Fruit fly (Drosophila melanogaster) whole organism, embryonic: ENCODE data around the gene Kal1.

ENCODE experiments used
- CG10274 ChIP-seq: fragments of 200-800 bp; sonication (Bioruptor generic); optimal IDR thresholded peaks from 3 replicates; lab custom pipeline; 2017; ENCODE audit warnings: missing biosample characterization, mild to moderate bottlenecking, missing genetic modification characterization
- CG11085 ChIP-seq: fragments of 200-800 bp; sonication (Bioruptor generic); IDR thresholded peaks from 2 replicates; pipeline ENCODE4 v1.3.6; 2022; ENCODE audit warnings: missing biosample characterization, missing genetic modification characterization
- CG11504 ChIP-seq: fragments of 200-800 bp; sonication (Bioruptor generic); optimal IDR thresholded peaks from 3 replicates; lab custom pipeline; 2019; ENCODE audit warnings: missing biosample characterization, mild to moderate bottlenecking, missing genetic modification characterization, moderate library complexity
- CG12942 ChIP-seq: fragments of 200-800 bp; sonication (Bioruptor generic); optimal IDR thresholded peaks from 3 replicates; lab custom pipeline; 2016; ENCODE audit warnings: missing biosample characterization, missing genetic modification characterization
- CG18262 ChIP-seq: fragments of 200-800 bp; optimal IDR thresholded peaks from 3 replicates; lab custom pipeline; 2019; ENCODE audit warnings: missing biosample characterization, mild to moderate bottlenecking, missing genetic modification characterization, moderate library complexity
- CG18476 ChIP-seq: fragments of 200-800 bp; sonication (Bioruptor generic); optimal IDR thresholded peaks from 2 replicates; lab custom pipeline; 2016; ENCODE audit warnings: missing biosample characterization, mild to moderate bottlenecking, missing genetic modification characterization
- CG2116 ChIP-seq: fragments of 200-800 bp; sonication (Bioruptor generic); optimal IDR thresholded peaks from 3 replicates; lab custom pipeline; 2018; ENCODE audit warnings: missing biosample characterization, mild to moderate bottlenecking, missing genetic modification characterization
- CG2202 ChIP-seq: fragments of 200-800 bp; sonication (Bioruptor generic); optimal IDR thresholded peaks from 2 replicates; lab custom pipeline; 2018; ENCODE audit warnings: missing biosample characterization, mild to moderate bottlenecking, missing genetic modification characterization
- CG31224 ChIP-seq: fragments of 200-800 bp; sonication (Bioruptor generic); IDR thresholded peaks from 2 replicates; pipeline ENCODE4 v1.3.6; 2022; ENCODE audit warnings: missing biosample characterization, missing genetic modification characterization
- CG3995 ChIP-seq: fragments of 200-800 bp; sonication (Bioruptor generic); optimal IDR thresholded peaks from 3 replicates; lab custom pipeline; 2016; ENCODE audit warnings: missing biosample characterization, missing genetic modification characterization
- CG4282 ChIP-seq: fragments of 200-800 bp; sonication (Bioruptor generic); optimal IDR thresholded peaks from 2 replicates; lab custom pipeline; 2016; ENCODE audit warnings: missing biosample characterization, missing genetic modification characterization
- CG6272 ChIP-seq: fragments of 200-800 bp; sonication (Bioruptor generic); IDR thresholded peaks from 2 replicates; pipeline ENCODE4 v1.3.6; 2022; ENCODE audit warnings: missing biosample characterization, missing genetic modification characterization
- CG9437 ChIP-seq: fragments of 200-800 bp; sonication (Bioruptor generic); optimal IDR thresholded peaks from 2 replicates; lab custom pipeline; 2018; ENCODE audit warnings: missing biosample characterization, mild to moderate bottlenecking, missing genetic modification characterization
- Camta ChIP-seq: fragments of 200-800 bp; sonication (Bioruptor generic); optimal IDR thresholded peaks from 2 replicates; lab custom pipeline; 2016; ENCODE audit warnings: missing biosample characterization, missing genetic modification characterization
- CoRest ChIP-seq: fragments of 200-800 bp; sonication (Bioruptor generic); optimal IDR thresholded peaks from 3 replicates; lab custom pipeline; 2018; ENCODE audit warnings: missing biosample characterization, mild to moderate bottlenecking, missing genetic modification characterization, moderate library complexity
- Dbx ChIP-seq: fragments of 200-800 bp; sonication (Bioruptor generic); IDR thresholded peaks from 3 replicates; pipeline ENCODE4 v1.3.6; 2022; ENCODE audit warnings: missing biosample characterization, missing genetic modification characterization
- Doc3 ChIP-seq: fragments of 200-800 bp; sonication (Bioruptor generic); IDR thresholded peaks from 3 replicates; pipeline ENCODE4 v1.3.6; 2022; ENCODE audit warnings: missing biosample characterization, missing genetic modification characterization; ENCODE audit not compliant: partially characterized antibody
- HHEX ChIP-seq: fragments of 200-800 bp; sonication (Bioruptor generic); optimal IDR thresholded peaks from 3 replicates; lab custom pipeline; 2017; ENCODE audit warnings: missing biosample characterization, mild to moderate bottlenecking, missing genetic modification characterization, missing genetic modification reagents
- Hmx ChIP-seq: fragments of 200-800 bp; sonication (Bioruptor generic); optimal IDR thresholded peaks from 2 replicates; lab custom pipeline; 2016; ENCODE audit warnings: missing biosample characterization, missing genetic modification characterization
- Hr51 ChIP-seq, 2 experiments: fragments of 200-800 bp; sonication (Bioruptor generic); optimal IDR thresholded peaks; 2 replicates in 1 of 2; 3 replicates in 1 of 2; lab custom pipeline; 2016 to 2018; ENCODE audit warnings: missing biosample characterization in 2 of 2, missing genetic modification characterization in 2 of 2, mild to moderate bottlenecking in 1 of 2, moderate library complexity in 1 of 2
- Lim3 ChIP-seq: fragments of 200-800 bp; sonication (Bioruptor generic); IDR thresholded peaks from 2 replicates; pipeline ENCODE4 v1.3.6; 2022; ENCODE audit warnings: missing biosample characterization, missing genetic modification characterization
- Oaz ChIP-seq: fragments of 200-800 bp; sonication (Bioruptor generic); IDR thresholded peaks from 2 replicates; pipeline ENCODE4 v1.3.6; 2022; ENCODE audit warnings: missing biosample characterization, missing genetic modification characterization
- Rx ChIP-seq: fragments of 200-800 bp; sonication (Bioruptor generic); IDR thresholded peaks from 2 replicates; pipeline ENCODE4 v1.3.6; 2022; ENCODE audit warnings: missing biosample characterization, missing genetic modification characterization
- Sin3A ChIP-seq: fragments of >200 bp; optimal IDR thresholded peaks from 2 replicates; lab custom pipeline; 2018
- Tbp ChIP-seq: fragments of >200 bp; optimal IDR thresholded peaks from 2 replicates; lab custom pipeline; 2018; ENCODE audit warnings: missing biosample characterization, missing genetic modification characterization
- ase ChIP-seq: fragments of 200-800 bp; sonication (Bioruptor generic); IDR thresholded peaks from 3 replicates; pipeline ENCODE4 v1.3.6; 2022; ENCODE audit warnings: missing biosample characterization, missing genetic modification characterization
- ash1 ChIP-seq: fragments of 200-800 bp; sonication (Bioruptor generic); optimal IDR thresholded peaks from 2 replicates; lab custom pipeline; 2018; ENCODE audit warnings: missing biosample characterization, mild to moderate bottlenecking, missing genetic modification characterization
- bcd ChIP-seq: fragments of 200-800 bp; sonication (Bioruptor generic); optimal IDR thresholded peaks from 2 replicates; lab custom pipeline; 2017; ENCODE audit warnings: missing biosample characterization, mild to moderate bottlenecking, missing genetic modification characterization
- caup ChIP-seq: fragments of 200-800 bp; sonication (Bioruptor generic); optimal IDR thresholded peaks from 3 replicates; lab custom pipeline; 2017; ENCODE audit warnings: missing biosample characterization, mild to moderate bottlenecking, missing genetic modification characterization, moderate library complexity; ENCODE audit not compliant: severe bottlenecking
- chif ChIP-seq, 2 experiments: fragments of 200-800 bp; sonication (Bioruptor generic); optimal IDR thresholded peaks; 3 replicates each; lab custom pipeline; 2016; ENCODE audit warnings: missing biosample characterization in 2 of 2, missing genetic modification characterization in 2 of 2
- crp ChIP-seq, 2 experiments: fragments of 200-800 bp; sonication (Bioruptor generic); optimal IDR thresholded peaks; 2 replicates in 1 of 2; 3 replicates in 1 of 2; lab custom pipeline; 2017; ENCODE audit warnings: missing biosample characterization in 2 of 2, missing genetic modification characterization in 2 of 2, mild to moderate bottlenecking in 1 of 2, moderate library complexity in 1 of 2
- dm ChIP-seq: fragments of 200-800 bp; sonication (Bioruptor generic); optimal IDR thresholded peaks from 3 replicates; lab custom pipeline; 2016; ENCODE audit warnings: missing biosample characterization, missing genetic modification characterization
- esg ChIP-seq: fragments of 200-800 bp; sonication (Bioruptor generic); conservative IDR thresholded peaks from 2 replicates; pipeline ENCODE4 v1.3.6; 2022; ENCODE audit warnings: missing biosample characterization, missing genetic modification characterization
- eve ChIP-seq, 2 experiments: fragments of >200 bp; optimal IDR thresholded peaks; 2 replicates each; lab custom pipeline; 2017; ENCODE audit warnings: missing biosample characterization in 2 of 2, missing genetic modification characterization in 2 of 2
- exex ChIP-seq: fragments of 200-800 bp; sonication (Bioruptor generic); optimal IDR thresholded peaks from 4 replicates; lab custom pipeline; 2018; ENCODE audit warnings: missing biosample characterization, mild to moderate bottlenecking, missing genetic modification characterization, moderate library complexity
- h ChIP-seq: fragments of >200 bp; optimal IDR thresholded peaks from 2 replicates; lab custom pipeline; 2017
- hbn ChIP-seq: fragments of 200-800 bp; sonication (Bioruptor generic); IDR thresholded peaks from 2 replicates; pipeline ENCODE4 v1.3.6; 2022; ENCODE audit warnings: missing biosample characterization, missing genetic modification characterization; ENCODE audit not compliant: partially characterized antibody
- her ChIP-seq: fragments of 200-800 bp; sonication (Bioruptor generic); optimal IDR thresholded peaks from 2 replicates; lab custom pipeline; 2016; ENCODE audit warnings: missing biosample characterization, missing genetic modification characterization
- insv ChIP-seq, 2 experiments: fragments of 200-800 bp; sonication (Bioruptor generic); optimal IDR thresholded peaks; 3 replicates each; lab custom pipeline; 2016 to 2018; ENCODE audit warnings: missing biosample characterization in 2 of 2, missing genetic modification characterization in 2 of 2
- jigr1 ChIP-seq: fragments of 200-800 bp; sonication (Bioruptor generic); IDR thresholded peaks from 3 replicates; pipeline ENCODE4 v1.3.6; 2022; ENCODE audit warnings: missing biosample characterization, missing genetic modification characterization
- knrl ChIP-seq: fragments of 200-800 bp; sonication (Bioruptor generic); IDR thresholded peaks from 3 replicates; pipeline ENCODE4 v1.3.6; 2022; ENCODE audit warnings: missing biosample characterization, missing genetic modification characterization; ENCODE audit not compliant: partially characterized antibody
- mam ChIP-seq: fragments of 200-800 bp; sonication (Bioruptor generic); optimal IDR thresholded peaks from 3 replicates; lab custom pipeline; 2016; ENCODE audit warnings: missing biosample characterization, missing genetic modification characterization
- otp ChIP-seq: fragments of 200-800 bp; sonication (Bioruptor generic); IDR thresholded peaks from 3 replicates; pipeline ENCODE4, ENCODE4 v1.3.6; 2022; ENCODE audit warnings: missing biosample characterization, missing genetic modification characterization
- pnt ChIP-seq: fragments of 200-800 bp; sonication (Bioruptor generic); optimal IDR thresholded peaks from 3 replicates; lab custom pipeline; 2016; ENCODE audit warnings: missing biosample characterization, missing genetic modification characterization
- repo ChIP-seq: fragments of 200-800 bp; sonication (Bioruptor generic); optimal IDR thresholded peaks from 2 replicates; lab custom pipeline; 2016; ENCODE audit warnings: missing biosample characterization, missing genetic modification characterization
- schlank ChIP-seq: fragments of 200-800 bp; sonication (Bioruptor generic); optimal IDR thresholded peaks from 2 replicates; lab custom pipeline; 2018; ENCODE audit warnings: missing biosample characterization, mild to moderate bottlenecking, missing genetic modification characterization
- seq ChIP-seq: fragments of 200-800 bp; sonication (Bioruptor generic); IDR thresholded peaks from 2 replicates; pipeline ENCODE4 v1.3.6; 2022; ENCODE audit warnings: missing biosample characterization, missing genetic modification characterization
- slbo ChIP-seq: fragments of 200-800 bp; sonication (Bioruptor generic); IDR thresholded peaks from 2 replicates; pipeline ENCODE4 v1.3.6; 2022; ENCODE audit warnings: missing biosample characterization, missing genetic modification characterization
- sna ChIP-seq: fragments of 200-800 bp; sonication (Bioruptor generic); IDR thresholded peaks from 2 replicates; pipeline ENCODE4 v1.3.6; 2022; ENCODE audit warnings: missing biosample characterization, missing genetic modification characterization; ENCODE audit not compliant: partially characterized antibody
- trem ChIP-seq: fragments of 200-800 bp; optimal IDR thresholded peaks from 3 replicates; lab custom pipeline; 2019; ENCODE audit warnings: missing biosample characterization, mild to moderate bottlenecking, missing genetic modification characterization, moderate library complexity
- wek ChIP-seq: fragments of 200-800 bp; sonication (Bioruptor generic); optimal IDR thresholded peaks from 3 replicates; lab custom pipeline; 2018; ENCODE audit warnings: missing biosample characterization, mild to moderate bottlenecking, missing genetic modification characterization, moderate library complexity

The Kal1 gene

DNA sequence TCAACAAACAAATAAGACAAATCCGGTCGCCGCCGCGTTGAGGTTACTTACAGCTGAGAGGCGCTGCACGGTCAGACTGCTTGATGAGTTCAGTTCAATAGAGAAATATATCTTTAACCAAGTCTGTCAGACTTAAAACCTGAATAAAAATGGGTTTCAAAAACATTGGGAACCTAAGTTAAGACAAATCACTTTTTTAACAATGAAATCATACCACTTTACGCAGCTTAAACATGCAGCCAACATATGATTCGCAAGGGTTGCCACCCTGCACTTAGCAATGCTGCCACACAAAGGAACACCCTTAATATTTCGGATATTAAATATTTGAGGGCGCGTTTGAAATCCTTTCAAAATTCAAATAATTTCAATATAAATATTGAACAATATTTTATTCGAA is 47.4 kb downstream of the Kal1 start, which contains the start of gene CG5515 (continued):
- TF ChIP-seq bcd (peak; percentile 64), her (GFP tag; lab: Kevin White, UChicago) (peak; percentile 48), Camta (GFP tag; lab: Kevin White, UChicago) (no peak), trem (tag; lab: Kevin White, UChicago) (peak; percentile 54), CG4282 (GFP tag; lab: Kevin White, UChicago) (peak; percentile 78), crp (GFP tag; optimal IDR thresholded peaks at IDR 0.05; lab: Kevin White, UChicago) (peak; percentile 53 to 91), Doc3 (GFP tag; lab: Robert Waterston, UW) (peak; percentile 58; the same call in 1 of the 3 replicates), Dbx (GFP tag; lab: Robert Waterston, UW) (peak; percentile 89), pnt (GFP tag; lab: Kevin White, UChicago) (peak; percentile 68), ase (GFP tag; lab: Robert Waterston, UW) (peak; percentile 83), sna (GFP tag; lab: Robert Waterston, UW) (peak; percentile 91), slbo (GFP tag; lab: Robert Waterston, UW) (peak; percentile 86), wek (GFP tag; lab: Kevin White, UChicago) (peak; percentile 99), Lim3 (GFP tag; lab: Robert Waterston, UW) (peak; percentile 50; the same call in 1 of the 2 replicates), schlank (no peak), dm (GFP tag; lab: Kevin White, UChicago) (peak; percentile 81), CoRest (tag; lab: Kevin White, UChicago) (peak; percentile 84), CG11504 (tag; lab: Kevin White, UChicago) (no peak), CG11085 (GFP tag; lab: Robert Waterston, UW) (peak; percentile 69), CG18262 (tag; lab: Kevin White, UChicago) (peak; percentile 64), CG18476 (GFP tag; lab: Kevin White, UChicago) (peak; percentile 66), mam (GFP tag; lab: Kevin White, UChicago) (peak; percentile 66), otp (GFP tag; lab: Robert Waterston, UW) (peak; percentile 29; the same call in 1 of the 3 replicates), exex (tag; lab: Kevin White, UChicago) (no peak), HHEX (GFP tag; lab: Kevin White, UChicago) (no peak), ash1 (GFP tag; lab: Kevin White, UChicago) (no peak), hbn (GFP tag; lab: Robert Waterston, UW) (peak; percentile 55; the same call in 1 of the 2 replicates), Oaz (peak; percentile 83), Rx (GFP tag; lab: Robert Waterston, UW) (peak; percentile 70), Tbp (GFP tag; lab: Kevin White, UChicago) (no peak), seq (GFP tag; lab: Robert Waterston, UW) (no peak), chif (GFP tag; optimal IDR thresholded peaks at IDR 0.05; lab: Kevin White, UChicago) (peak; percentile 73 to 79), repo (GFP tag; lab: Kevin White, UChicago) (peak; percentile 54), Hr51 (GFP tag; optimal IDR thresholded peaks at IDR 0.05; lab: Kevin White, UChicago) (peak; percentile 80 to 81), insv (GFP tag; optimal IDR thresholded peaks at IDR 0.05; lab: Kevin White, UChicago) (no peak), CG2116 (GFP tag; lab: Kevin White, UChicago) (peak; percentile 60), h (lab: Kevin White, UChicago) (no peak), CG10274 (GFP tag; lab: Kevin White, UChicago) (no peak), Hmx (GFP tag; lab: Kevin White, UChicago) (peak; percentile 41), CG2202 (tag; lab: Kevin White, UChicago) (no peak), CG3995 (peak; percentile 44), CG9437 (GFP tag; lab: Kevin White, UChicago) (peak; percentile 35), knrl (peak; percentile 89), esg (GFP tag; lab: Robert Waterston, UW) (peak; percentile 87), Sin3A (lab: Kevin White, UChicago) (peak; percentile 54), CG31224 (GFP tag; lab: Robert Waterston, UW) (peak; percentile 47; the same call in 1 of the 2 replicates), eve (GFP tag; optimal IDR thresholded peaks at IDR 0.05; lab: Kevin White, UChicago) (no peak), jigr1 (GFP tag; lab: Robert Waterston, UW) (peak; percentile 34; the same call in 1 of the 3 replicates), CG6272 (peak; percentile 80), caup (peak; percentile 67), CG12942 (peak; percentile 70)
